Worm (Caenorhabditis elegans) whole organism, mixed stage, embryonic: ENCODE data around the gene ccep-135.

Source experiments
- lin-13 ChIP-seq: fragments of 150-350 bp; optimal IDR thresholded peaks from 2 replicates; lab custom pipeline; 2014; ENCODE audit warnings: missing biosample characterization, missing genetic modification characterization
- nhr-12 ChIP-seq: fragments of 150-350 bp; optimal IDR thresholded peaks from 2 replicates; lab custom pipeline; 2014; ENCODE audit warnings: missing biosample characterization, missing genetic modification characterization
- pha-4 ChIP-seq: fragments of 150-350 bp; optimal IDR thresholded peaks from 2 replicates; lab custom pipeline; 2018; ENCODE audit warnings: missing biosample characterization, missing genetic modification reagents, missing genetic modification characterization

ce11 chrIII:3047909-3048308 lies 43.8 kb upstream of the ccep-135 start:
- no peak for TF ChIP-seq pha-4
- no peak for TF ChIP-seq nhr-12 (tag; lab: Kevin White, UChicago)
- no peak for TF ChIP-seq lin-13 (tag; lab: Kevin White, UChicago)
